Worm (Caenorhabditis elegans): ENCODE results near the gene C06H2.7.
"Not testable (repeated sequence)": the region's sequence is repeated elsewhere in the genome, so short reads cannot be mapped to it uniquely, and the experiment has no call there.

C06H2.7 gene

DNA sequence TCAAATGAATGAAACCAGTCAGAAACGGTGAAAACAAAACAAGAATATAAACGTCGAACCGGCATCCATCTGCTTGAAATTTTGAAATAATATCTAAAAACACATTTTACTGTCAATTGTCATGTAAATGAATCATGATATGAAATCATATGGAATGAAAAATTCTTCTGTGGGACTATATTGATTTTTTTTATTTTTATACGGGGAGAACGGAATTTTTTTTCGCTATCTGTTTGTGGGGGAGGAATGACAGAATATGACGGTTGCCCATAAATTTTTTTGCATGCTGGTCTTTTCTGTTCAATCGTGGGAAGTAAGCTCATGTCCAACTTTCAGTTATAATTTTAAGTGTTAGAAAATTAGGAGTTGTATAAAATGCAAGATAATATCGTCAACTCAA, at the start of gene C06H2.7:
TSS of gene C06H2.7 (minus strand) at position 101 of the 400 bp plus-strand sequence.
- TF ChIP-seq nhr-11 (tag; optimal IDR thresholded peaks at IDR 0.05), result no peak
- no peak for TF ChIP-seq nhr-12 (tag; optimal IDR thresholded peaks at IDR 0.05)
- no peak for TF ChIP-seq skn-1 (tag; optimal IDR thresholded peaks at IDR 0.05)
- no peak for TF ChIP-seq aly-2 (tag; optimal IDR thresholded peaks at IDR 0.05)
- no peak for TF ChIP-seq zag-1 (tag; optimal IDR thresholded peaks at IDR 0.05)
- no peak for TF ChIP-seq nhr-77 (tag; optimal IDR thresholded peaks at IDR 0.05)
- no peak for TF ChIP-seq fos-1 (tag; optimal IDR thresholded peaks at IDR 0.05)
- TF ChIP-seq nhr-21 (tag; optimal IDR thresholded peaks at IDR 0.05), result no peak
- TF ChIP-seq ZK546.5 (tag; optimal IDR thresholded peaks at IDR 0.05), result no peak
- TF ChIP-seq blmp-1 (tag; optimal IDR thresholded peaks at IDR 0.05; ENCODE audit: insufficient read depth), result no peak
- TF ChIP-seq unc-62 (GFP tag; optimal IDR thresholded peaks at IDR 0.05), result no peak
- TF ChIP-seq egl-27 (tag; optimal IDR thresholded peaks at IDR 0.05), result no peak
- no peak for TF ChIP-seq R02D3.7 (tag; optimal IDR thresholded peaks at IDR 0.05)
- TF ChIP-seq nhr-129 (tag; optimal IDR thresholded peaks at IDR 0.05), result no peak
- TF ChIP-seq crh-2 (tag; optimal IDR thresholded peaks at IDR 0.05), result no peak
- no peak for TF ChIP-seq lin-39 (tag; optimal IDR thresholded peaks at IDR 0.05)
- no peak for TF ChIP-seq lin-11 (tag; optimal IDR thresholded peaks at IDR 0.05)

DNA sequence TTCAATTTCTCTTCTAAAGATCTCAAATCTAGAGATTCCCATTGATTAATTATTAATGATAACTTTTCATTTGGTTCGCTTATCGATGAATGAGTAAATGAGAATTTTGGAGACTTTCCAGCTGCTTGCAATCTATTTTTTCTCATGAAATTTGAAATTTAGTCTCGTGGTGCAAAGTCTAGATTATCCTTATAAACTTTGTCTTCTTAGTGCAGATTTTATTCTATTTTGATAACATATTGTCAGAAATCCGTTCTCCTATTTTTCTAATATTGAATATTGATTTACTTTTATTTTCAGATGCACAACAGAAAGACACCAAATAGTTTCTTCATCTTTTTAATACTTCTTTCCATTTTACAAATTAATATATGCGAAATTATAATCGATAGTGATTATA, 46.4 kb upstream of the C06H2.7 start, which contains the start of gene lgc-49:
TSS of gene lgc-49 (plus strand) at position 301 of the 400 bp plus-strand sequence.
- TF ChIP-seq aly-2 (tag; optimal IDR thresholded peaks at IDR 0.05) (no peak), skn-1 (tag; optimal IDR thresholded peaks at IDR 0.05) (no peak), sma-9 (GFP tag; optimal IDR thresholded peaks at IDR 0.05) (no peak), sma-9 (tag; optimal IDR thresholded peaks at IDR 0.05) (no peak), ztf-4 (tag; optimal IDR thresholded peaks at IDR 0.05) (no peak), dmd-4 (tag; optimal IDR thresholded peaks at IDR 0.05) (no peak), ceh-82 (tag; optimal IDR thresholded peaks at IDR 0.05) (no peak)

DNA sequence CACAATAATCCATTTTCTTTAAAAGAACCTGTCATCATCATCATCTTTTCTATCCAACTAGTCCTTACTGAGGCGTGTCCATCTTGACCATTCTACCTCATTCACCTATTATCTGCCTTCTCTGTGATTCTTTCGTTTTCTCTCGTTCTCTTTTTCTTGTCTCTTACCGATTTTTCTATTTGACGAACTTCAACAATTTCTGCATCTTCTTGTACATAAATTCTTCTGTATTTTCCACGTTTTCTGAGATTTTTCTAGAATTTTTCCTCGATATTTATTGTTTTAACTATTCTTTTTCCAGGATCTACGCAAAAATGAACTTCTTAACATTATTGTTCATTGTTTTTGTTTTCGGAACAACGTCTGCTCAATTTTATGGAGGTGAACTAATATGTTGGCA, 38.3 kb upstream of the C06H2.7 start, which contains the start of gene cnc-10:
TSS of gene cnc-10 (plus strand) at position 301 of the 400 bp plus-strand sequence.
- peak; percentile 61 for TF ChIP-seq nhr-25 (tag; optimal IDR thresholded peaks at IDR 0.05)
- TF ChIP-seq sem-4 (tag; optimal IDR thresholded peaks at IDR 0.05), result no peak

DNA sequence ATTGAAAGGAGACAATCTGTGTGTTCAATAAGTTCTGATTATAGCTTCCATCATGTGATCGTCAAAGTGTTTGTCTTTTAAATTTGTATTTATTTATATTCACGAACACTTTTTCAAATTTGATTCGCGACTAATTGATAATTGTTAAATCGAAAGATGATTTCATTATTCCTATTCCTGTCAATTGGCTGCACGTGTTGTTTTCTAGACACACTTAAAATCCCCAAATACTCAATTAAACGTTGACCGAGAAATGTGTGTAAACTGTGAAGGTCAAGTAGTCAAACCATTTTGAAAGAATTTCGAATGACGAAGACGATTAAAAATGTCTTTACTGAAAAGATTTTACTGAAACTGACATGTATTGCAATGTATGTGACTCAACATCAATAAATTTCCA, 36.4 kb upstream of the C06H2.7 start:
- TF ChIP-seq ztf-11 (tag; optimal IDR thresholded peaks at IDR 0.05) (no peak), nhr-25 (tag; optimal IDR thresholded peaks at IDR 0.05) (peak; percentile 78)

DNA sequence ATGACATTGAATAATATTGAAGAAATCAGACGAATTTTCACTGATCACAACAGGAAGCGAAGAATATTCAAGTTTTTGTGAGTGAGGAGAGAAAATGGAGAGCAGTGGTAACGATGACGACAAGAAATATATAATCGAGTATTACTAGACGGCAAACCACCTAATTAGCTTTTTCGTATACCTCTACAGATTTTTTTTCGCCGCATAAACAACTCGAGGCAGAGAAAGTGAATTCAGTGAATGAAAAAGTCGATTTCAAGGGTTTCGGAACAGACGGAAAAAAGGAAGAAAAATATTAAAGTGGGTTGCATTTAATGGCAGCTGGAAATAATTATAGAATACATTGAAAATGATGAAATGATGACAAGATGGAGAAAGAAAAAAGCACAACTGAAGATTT, 33.0 kb upstream of the C06H2.7 start, which contains the start of gene gpa-1:
TSS of gene gpa-1 (minus strand) at position 101 of the 400 bp plus-strand sequence.
- TF ChIP-seq skn-1 (tag; optimal IDR thresholded peaks at IDR 0.05) (no peak), nhr-6 (tag; optimal IDR thresholded peaks at IDR 0.05) (no peak), mdl-1 (tag; optimal IDR thresholded peaks at IDR 0.05) (no peak), lin-13 (GFP tag; optimal IDR thresholded peaks at IDR 0.05) (no peak), snpc-4 (tag; optimal IDR thresholded peaks at IDR 0.05) (no peak), mbf-1 (tag; optimal IDR thresholded peaks at IDR 0.05) (no peak), peb-1 (tag; optimal IDR thresholded peaks at IDR 0.05) (no peak)

DNA sequence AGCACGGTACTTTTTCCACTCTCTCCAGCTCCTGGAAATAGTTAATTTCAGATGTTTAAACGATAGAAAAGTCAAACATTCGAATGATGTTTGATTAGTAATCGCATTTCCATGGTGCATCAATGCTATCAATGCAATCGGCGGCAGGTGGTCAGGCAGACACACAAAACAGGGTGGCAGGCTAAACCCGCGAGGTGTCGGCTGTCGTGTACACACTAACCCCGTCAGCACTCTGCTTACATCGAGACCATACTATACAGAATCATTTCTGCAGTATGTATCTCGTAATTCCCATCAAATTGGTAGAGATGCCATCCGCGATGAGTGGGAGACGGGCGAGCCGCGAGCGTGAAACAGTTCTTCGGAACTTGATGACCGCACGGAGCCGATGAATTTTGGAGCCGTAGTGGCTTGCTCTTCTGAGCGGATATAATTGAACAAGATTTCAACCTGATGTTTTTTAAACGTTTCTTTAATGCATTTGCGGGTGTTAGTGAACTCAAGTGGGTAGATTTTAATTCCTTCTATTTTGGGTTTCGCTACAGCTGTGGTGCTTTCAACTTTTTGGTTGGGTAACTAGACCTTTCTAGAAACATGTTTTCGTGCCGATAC, 32.2 kb upstream of the C06H2.7 start:
- peak; percentile 29 for TF ChIP-seq nhr-129 (tag; optimal IDR thresholded peaks at IDR 0.05)
- peak; percentile 69 for TF ChIP-seq sma-3 (GFP tag; optimal IDR thresholded peaks at IDR 0.05)
- TF ChIP-seq lin-13 (GFP tag; optimal IDR thresholded peaks at IDR 0.05), result peak; percentile 21
- TF ChIP-seq snpc-4 (tag; optimal IDR thresholded peaks at IDR 0.05), result peak; percentile 96
- TF ChIP-seq crh-2 (tag; optimal IDR thresholded peaks at IDR 0.05), result peak; percentile 24
- peak; percentile 45 for TF ChIP-seq fos-1 (tag; optimal IDR thresholded peaks at IDR 0.05)
- peak in 1 of 2 experiments; percentile 23 for TF ChIP-seq mdl-1 (tag; optimal IDR thresholded peaks at IDR 0.05)
- TF ChIP-seq gmeb-1 (tag; optimal IDR thresholded peaks at IDR 0.05), result peak; percentile 33
- peak; percentile 59 for TF ChIP-seq nhr-21 (tag; optimal IDR thresholded peaks at IDR 0.05)
- peak; percentile 87 for TF ChIP-seq sma-9 (GFP tag; optimal IDR thresholded peaks at IDR 0.05)
- not testable (repeated sequence) for TF ChIP-seq sma-9 (tag; optimal IDR thresholded peaks at IDR 0.05)
- TF ChIP-seq F13H6.1 (tag; optimal IDR thresholded peaks at IDR 0.05), result peak; percentile 65

All from whole organism, L2 larva.